Worm (Caenorhabditis elegans) whole organism, midembryonic: ENCODE data around the gene C25D7.16.

ENCODE experiments used
- T22C8.4 ChIP-seq: fragments of 200-800 bp; sonication (Bioruptor generic); IDR thresholded peaks from 2 replicates; pipeline ENCODE4 v1.3.6; 2022; ENCODE audit warnings: missing genetic modification characterization, missing compliant biosample characterization
- cog-1 ChIP-seq: sonication (generic microtip); optimal IDR thresholded peaks from 2 replicates; lab custom pipeline; 2016; ENCODE audit warnings: missing genetic modification characterization, missing compliant biosample characterization
- flt-1 ChIP-seq: fragments of 200-800 bp; sonication (Bioruptor generic); IDR thresholded peaks from 2 replicates; pipeline ENCODE4 v1.3.6; 2022; ENCODE audit warnings: missing genetic modification characterization, missing compliant biosample characterization
- klf-2 ChIP-seq: fragments of 200-800 bp; sonication (Bioruptor generic); conservative IDR thresholded peaks from 2 replicates; pipeline ENCODE4 v1.3.6; 2022; ENCODE audit warnings: missing genetic modification reagents, missing genetic modification characterization, missing compliant biosample characterization
- med-1 ChIP-seq: sonication (generic microtip); optimal IDR thresholded peaks from 2 replicates; lab custom pipeline; 2017; ENCODE audit warnings: missing genetic modification characterization, mild to moderate bottlenecking, missing compliant biosample characterization, antibody characterized with exemption, missing genetic modification reagents; ENCODE audit not compliant: insufficient read depth
- ref-1 ChIP-seq: fragments of 200-800 bp; sonication (Bioruptor generic); conservative IDR thresholded peaks from 2 replicates; pipeline ENCODE4 v1.3.6; 2022; ENCODE audit warnings: missing genetic modification reagents, missing genetic modification characterization, missing compliant biosample characterization
- tab-1 ChIP-seq: fragments of 200-800 bp; sonication (Bioruptor generic); IDR thresholded peaks from 2 replicates; pipeline ENCODE4 v1.3.6; 2022; ENCODE audit warnings: missing genetic modification characterization, missing compliant biosample characterization
- ztf-23 ChIP-seq: fragments of 200-800 bp; sonication (Bioruptor generic); IDR thresholded peaks from 2 replicates; pipeline ENCODE4 v1.3.6; 2022; ENCODE audit warnings: missing genetic modification reagents, missing genetic modification characterization, missing compliant biosample characterization

ce11 chrV:15090457-15090856 is 34.5 kb downstream of the C25D7.16 start, which contains the start of gene C01G10.17:
- TF ChIP-seq cog-1 (tag; lab: Kevin White, UChicago) (no peak), tab-1 (GFP tag; lab: Robert Waterston, UW) (no peak), flt-1 (GFP tag; lab: Robert Waterston, UW) (no peak), ztf-23 (GFP tag; lab: Robert Waterston, UW) (no peak), med-1 (no peak), T22C8.4 (GFP tag; lab: Robert Waterston, UW) (no peak), klf-2 (GFP tag; lab: Robert Waterston, UW) (no peak), ref-1 (GFP tag; lab: Robert Waterston, UW) (no peak)
